Fruit fly (Drosophila melanogaster): ENCODE results near the gene RpS19b.

RpS19b gene

DNA sequence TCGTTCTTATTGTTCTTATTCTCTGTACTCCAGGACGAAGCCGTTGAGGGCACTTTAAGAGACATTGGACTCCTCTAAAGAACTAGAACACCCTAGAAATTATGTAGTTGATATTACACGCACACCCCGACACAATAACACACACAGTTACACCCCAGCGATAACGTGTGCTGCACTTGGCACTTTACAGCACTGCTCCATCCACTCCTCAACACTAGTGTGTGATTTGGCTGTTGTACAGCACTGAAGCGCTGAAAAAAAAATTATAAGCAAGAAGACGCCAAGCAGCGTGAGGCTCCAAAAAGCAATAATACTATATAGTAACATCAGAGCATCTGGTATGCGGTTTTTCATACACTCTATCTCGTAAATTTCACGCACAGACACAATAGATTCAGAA lies 27.5 kb upstream of the RpS19b start:
- TF ChIP-seq CG15710 (tag; optimal IDR thresholded peaks at IDR 0.05) (no peak), Snoo (tag; optimal IDR thresholded peaks at IDR 0.05) (no peak), CG34367 (tag; optimal IDR thresholded peaks at IDR 0.05) (no peak), Ets98B (GFP tag; IDR thresholded peaks at IDR 0.05) (no peak), fd96Ca (GFP tag; IDR thresholded peaks at IDR 0.05) (no peak), Pif1A (GFP tag; optimal IDR thresholded peaks at IDR 0.05) (no peak), Pif1B (GFP tag; optimal IDR thresholded peaks at IDR 0.05) (no peak), rn (GFP tag; IDR thresholded peaks at IDR 0.05) (no peak), CG14655 (GFP tag; optimal IDR thresholded peaks at IDR 0.05) (no peak), D1 (tag; optimal IDR thresholded peaks at IDR 0.05) (no peak), CG8301 (tag; optimal IDR thresholded peaks at IDR 0.05) (no peak), CG12605 (GFP tag; IDR thresholded peaks at IDR 0.05) (no peak), EcR (GFP tag; optimal IDR thresholded peaks at IDR 0.05) (no peak), CG13204 (GFP tag; optimal IDR thresholded peaks at IDR 0.05) (no peak), CG4496 (GFP tag; IDR thresholded peaks at IDR 0.05) (no peak)

- TF ChIP-seq Ets98B (GFP tag; IDR thresholded peaks at IDR 0.05) (peak; percentile 93), CG32121 (GFP tag; IDR thresholded peaks at IDR 0.05) (peak; percentile 91), CG34367 (tag; optimal IDR thresholded peaks at IDR 0.05) (peak; percentile 77), CG14655 (GFP tag; optimal IDR thresholded peaks at IDR 0.05) (no peak), CG17806 (tag; optimal IDR thresholded peaks at IDR 0.05) (peak; percentile 85), Snoo (tag; optimal IDR thresholded peaks at IDR 0.05) (peak; percentile 75), CG13204 (GFP tag; optimal IDR thresholded peaks at IDR 0.05) (no peak), Pif1B (GFP tag; optimal IDR thresholded peaks at IDR 0.05) (peak; percentile 81), CG4496 (GFP tag; IDR thresholded peaks at IDR 0.05) (peak; percentile 97), Pif1A (GFP tag; optimal IDR thresholded peaks at IDR 0.05) (peak; percentile 81), gl (tag; optimal IDR thresholded peaks at IDR 0.05) (peak; percentile 23), D1 (tag; optimal IDR thresholded peaks at IDR 0.05) (no peak), EcR (GFP tag; optimal IDR thresholded peaks at IDR 0.05) (no peak), CG12605 (GFP tag; IDR thresholded peaks at IDR 0.05) (peak; percentile 94), CG15710 (tag; optimal IDR thresholded peaks at IDR 0.05) (peak; percentile 83), CG8301 (tag; optimal IDR thresholded peaks at IDR 0.05) (peak; percentile 79), CG8159 (tag; optimal IDR thresholded peaks at IDR 0.05) (peak; percentile 86), fd96Ca (GFP tag; IDR thresholded peaks at IDR 0.05) (peak; percentile 86), CG9948 (tag; optimal IDR thresholded peaks at IDR 0.05) (peak; percentile 82), CG10348 (GFP tag; IDR thresholded peaks at IDR 0.05) (peak; percentile 89), rn (GFP tag; IDR thresholded peaks at IDR 0.05) (peak; percentile 91)
Measured at dm6 chr3R:23958091-23958838, 24.9 kb upstream of the RpS19b start, which contains the start of the genes GluProRS and AP-1sigma. Gene GluProRS, minus strand, starts transcription at chr3R:23958391. Gene AP-1sigma, plus strand, starts transcription at chr3R:23958651.

DNA sequence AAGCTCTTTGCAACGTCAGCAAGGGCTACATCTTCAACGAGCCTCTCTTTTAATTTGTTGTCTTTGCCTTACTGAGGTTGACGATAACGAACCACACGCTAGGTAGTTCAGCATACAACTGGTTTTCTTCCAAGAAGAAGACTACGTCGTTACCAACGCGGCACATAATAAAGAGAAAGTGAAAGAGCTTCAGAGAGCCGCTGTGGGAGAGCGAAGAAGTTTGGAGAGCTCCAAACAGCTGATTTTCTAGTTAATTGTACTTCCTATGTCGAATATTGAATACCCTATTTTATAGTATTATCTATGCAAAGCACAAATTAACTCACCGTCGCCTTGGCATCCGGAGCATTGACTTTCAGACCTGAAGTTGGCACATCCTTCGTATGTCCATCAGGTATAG lies 22.1 kb upstream of the RpS19b start:
- TF ChIP-seq CG10348 (GFP tag; IDR thresholded peaks at IDR 0.05), result no peak
- no peak for TF ChIP-seq CG14655 (GFP tag; optimal IDR thresholded peaks at IDR 0.05)
- TF ChIP-seq CG8159 (tag; optimal IDR thresholded peaks at IDR 0.05), result peak; percentile 3
- TF ChIP-seq Snoo (tag; optimal IDR thresholded peaks at IDR 0.05), result peak; percentile 3
- TF ChIP-seq D1 (tag; optimal IDR thresholded peaks at IDR 0.05), result no peak
- TF ChIP-seq fd96Ca (GFP tag; IDR thresholded peaks at IDR 0.05), result no peak
- TF ChIP-seq CG15710 (tag; optimal IDR thresholded peaks at IDR 0.05), result no peak
- no peak for TF ChIP-seq gl (tag; optimal IDR thresholded peaks at IDR 0.05)
- no peak for TF ChIP-seq CG4496 (GFP tag; IDR thresholded peaks at IDR 0.05)
- no peak for TF ChIP-seq CG17806 (tag; optimal IDR thresholded peaks at IDR 0.05)
- TF ChIP-seq EcR (GFP tag; optimal IDR thresholded peaks at IDR 0.05), result peak; percentile 40
- TF ChIP-seq CG32121 (GFP tag; IDR thresholded peaks at IDR 0.05), result no peak
- TF ChIP-seq CG12605 (GFP tag; IDR thresholded peaks at IDR 0.05), result peak; percentile 45; the same call in 1 of the 2 replicates
- TF ChIP-seq CG8301 (tag; optimal IDR thresholded peaks at IDR 0.05), result peak; percentile 20
- no peak for TF ChIP-seq CG34367 (tag; optimal IDR thresholded peaks at IDR 0.05)
- TF ChIP-seq Ets98B (GFP tag; IDR thresholded peaks at IDR 0.05), result peak; percentile 42; the same call in 1 of the 2 replicates
- TF ChIP-seq CG13204 (GFP tag; optimal IDR thresholded peaks at IDR 0.05), result no peak
- TF ChIP-seq CG9948 (tag; optimal IDR thresholded peaks at IDR 0.05), result no peak
- TF ChIP-seq rn (GFP tag; IDR thresholded peaks at IDR 0.05), result no peak
- TF ChIP-seq Pif1A (GFP tag; optimal IDR thresholded peaks at IDR 0.05), result peak; percentile 26
- TF ChIP-seq Pif1B (GFP tag; optimal IDR thresholded peaks at IDR 0.05), result peak; percentile 50

DNA sequence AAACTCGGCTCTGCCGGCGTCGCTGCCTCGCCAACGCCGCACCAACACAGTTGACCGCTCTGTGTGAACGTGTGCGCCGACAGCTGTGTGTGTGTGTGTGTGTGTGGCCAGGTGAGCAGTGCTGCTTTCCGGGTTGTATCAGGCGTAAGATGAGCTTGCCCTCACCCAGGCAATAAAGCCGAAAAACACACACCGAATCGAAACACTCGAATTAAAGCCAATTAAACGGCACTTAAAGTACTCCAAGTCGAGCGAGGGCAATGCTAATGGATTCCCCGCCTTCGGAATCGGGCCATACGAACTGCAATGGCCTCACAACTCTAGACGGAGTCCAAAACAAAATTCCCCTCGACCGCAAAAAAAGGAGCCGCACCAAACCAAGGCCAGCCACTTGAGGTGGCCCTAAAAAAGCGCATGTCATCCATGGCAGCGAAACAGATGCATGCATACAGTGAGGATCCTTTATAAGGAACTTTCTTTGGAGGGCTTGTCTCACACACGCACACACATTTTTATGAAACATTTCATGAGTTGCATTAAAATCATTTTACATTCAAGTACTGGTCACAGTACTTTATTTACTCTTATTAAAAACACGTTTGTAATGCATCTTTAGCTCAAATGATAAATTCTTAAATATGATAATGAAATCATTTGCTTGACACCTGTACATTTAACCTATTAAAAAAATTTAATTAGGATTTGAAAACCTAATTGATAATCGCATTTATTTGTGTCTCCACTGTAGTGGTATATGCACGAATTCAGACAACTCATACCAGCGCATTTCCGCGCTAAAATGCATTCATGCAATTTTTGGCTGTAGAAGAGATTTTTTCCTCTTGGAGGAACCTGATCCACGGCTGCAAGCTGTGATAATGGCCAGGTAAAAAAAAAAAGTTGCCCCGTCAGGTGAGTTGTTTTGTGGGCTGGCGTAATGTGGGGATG lies 15.4 kb upstream of the RpS19b start:
- peak; percentile 47; the same call in 1 of the 2 replicates for TF ChIP-seq rn (GFP tag; IDR thresholded peaks at IDR 0.05)
- peak; percentile 72 for TF ChIP-seq CG32121 (GFP tag; IDR thresholded peaks at IDR 0.05)
- peak; percentile 93 for TF ChIP-seq D1 (tag; optimal IDR thresholded peaks at IDR 0.05)
- TF ChIP-seq CG10348 (GFP tag; IDR thresholded peaks at IDR 0.05), result peak; percentile 17; the same call in 1 of the 2 replicates
- TF ChIP-seq CG15710 (tag; optimal IDR thresholded peaks at IDR 0.05), result peak; percentile 98
- peak; percentile 94 for TF ChIP-seq Pif1A (GFP tag; optimal IDR thresholded peaks at IDR 0.05)
- peak; percentile 95 for TF ChIP-seq CG17806 (tag; optimal IDR thresholded peaks at IDR 0.05)
- peak; percentile 93 for TF ChIP-seq CG14655 (GFP tag; optimal IDR thresholded peaks at IDR 0.05)
- peak; percentile 99 for TF ChIP-seq CG8159 (tag; optimal IDR thresholded peaks at IDR 0.05)
- peak; percentile 62 for TF ChIP-seq EcR (GFP tag; optimal IDR thresholded peaks at IDR 0.05)
- TF ChIP-seq CG34367 (tag; optimal IDR thresholded peaks at IDR 0.05), result peak; percentile 95
- TF ChIP-seq Snoo (tag; optimal IDR thresholded peaks at IDR 0.05), result peak; percentile 91
- TF ChIP-seq Pif1B (GFP tag; optimal IDR thresholded peaks at IDR 0.05), result peak; percentile 93
- peak; percentile 72; the same call in 2 of the 3 replicates for TF ChIP-seq CG4496 (GFP tag; IDR thresholded peaks at IDR 0.05)
- peak; percentile 89 for TF ChIP-seq CG8301 (tag; optimal IDR thresholded peaks at IDR 0.05)
- peak; percentile 50; the same call in 2 of the 3 replicates for TF ChIP-seq fd96Ca (GFP tag; IDR thresholded peaks at IDR 0.05)
- TF ChIP-seq CG13204 (GFP tag; optimal IDR thresholded peaks at IDR 0.05), result peak; percentile 88
- peak; percentile 82 for TF ChIP-seq gl (tag; optimal IDR thresholded peaks at IDR 0.05)
- peak; percentile 15 for TF ChIP-seq Ets98B (GFP tag; IDR thresholded peaks at IDR 0.05)
- TF ChIP-seq CG12605 (GFP tag; IDR thresholded peaks at IDR 0.05), result peak; percentile 47
- peak; percentile 96 for TF ChIP-seq CG9948 (tag; optimal IDR thresholded peaks at IDR 0.05)
